Worm (Caenorhabditis elegans) whole organism, late embryonic: ENCODE results near the gene Y51H4A.13.
A peak's percentile ranks its signal among the peaks of the same experiment; 100 is the strongest.
"Not testable (repeated sequence)": the region's sequence is repeated elsewhere in the genome, so short reads cannot be mapped to it uniquely, and the experiment has no call there.

ENCODE experiments used
- K02D7.2 ChIP-seq: sonication (generic microtip); optimal IDR thresholded peaks from 2 replicates; lab custom pipeline; 2017; ENCODE audit warnings: mild to moderate bottlenecking, missing genetic modification characterization, missing compliant biosample characterization
- K09A11.1 ChIP-seq: sonication (generic microtip); optimal IDR thresholded peaks from 2 replicates; lab custom pipeline; 2017; ENCODE audit warnings: antibody characterized with exemption, mild to moderate bottlenecking, missing genetic modification characterization, missing compliant biosample characterization; ENCODE audit not compliant: insufficient read depth
- T23F11.4 ChIP-seq: fragments of 200-800 bp; sonication (Bioruptor generic); optimal IDR thresholded peaks from 2 replicates; lab custom pipeline; 2018; ENCODE audit warnings: mild to moderate bottlenecking, missing genetic modification characterization, missing compliant biosample characterization
- Y22D7AL.16 ChIP-seq: sonication (generic microtip); optimal IDR thresholded peaks from 2 replicates; lab custom pipeline; 2016; ENCODE audit warnings: missing genetic modification characterization, missing compliant biosample characterization
- ahr-1 ChIP-seq: sonication (generic microtip); optimal IDR thresholded peaks from 2 replicates; lab custom pipeline; 2016; ENCODE audit warnings: missing genetic modification characterization, missing compliant biosample characterization
- ceh-18 ChIP-seq: sonication (generic microtip); optimal IDR thresholded peaks from 2 replicates; lab custom pipeline; 2016; ENCODE audit warnings: missing genetic modification characterization, missing compliant biosample characterization
- ceh-2 ChIP-seq: sonication (generic microtip); optimal IDR thresholded peaks from 2 replicates; lab custom pipeline; 2016; ENCODE audit warnings: missing genotype, missing genetic modification characterization, missing compliant biosample characterization
- ceh-22 ChIP-seq: sonication (generic microtip); optimal IDR thresholded peaks from 2 replicates; lab custom pipeline; 2017; ENCODE audit warnings: missing biosample characterization, missing genetic modification characterization
- ceh-31 ChIP-seq: sonication (generic microtip); optimal IDR thresholded peaks from 2 replicates; lab custom pipeline; 2016; ENCODE audit warnings: missing genetic modification characterization, missing compliant biosample characterization
- ceh-34 ChIP-seq: sonication (generic microtip); optimal IDR thresholded peaks from 2 replicates; lab custom pipeline; 2016; ENCODE audit warnings: mild to moderate bottlenecking, missing genetic modification characterization, missing compliant biosample characterization
- ceh-45 ChIP-seq: fragments of 200-800 bp; sonication (Bioruptor generic); IDR thresholded peaks from 2 replicates; pipeline ENCODE4 v1.3.6; 2022; ENCODE audit warnings: missing genetic modification reagents, missing genetic modification characterization, missing compliant biosample characterization
- ceh-48 ChIP-seq: sonication (generic microtip); optimal IDR thresholded peaks from 2 replicates; lab custom pipeline; 2016; ENCODE audit warnings: missing genetic modification characterization, inconsistent platforms, missing compliant biosample characterization
- ceh-9 ChIP-seq: sonication (generic microtip); optimal IDR thresholded peaks from 2 replicates; lab custom pipeline; 2016; ENCODE audit warnings: mild to moderate bottlenecking, missing genetic modification characterization, inconsistent platforms, missing compliant biosample characterization
- che-1 ChIP-seq: sonication (generic microtip); optimal IDR thresholded peaks from 2 replicates; lab custom pipeline; 2016; ENCODE audit warnings: mild to moderate bottlenecking, missing genetic modification characterization, missing compliant biosample characterization
- dmd-4 ChIP-seq: sonication (generic microtip); optimal IDR thresholded peaks from 2 replicates; lab custom pipeline; 2016; ENCODE audit warnings: borderline replicate concordance, missing genetic modification characterization, missing compliant biosample characterization
- eyg-1 ChIP-seq: sonication (generic microtip); optimal IDR thresholded peaks from 2 replicates; lab custom pipeline; 2016; ENCODE audit warnings: missing genotype, missing genetic modification characterization, missing compliant biosample characterization
- fax-1 ChIP-seq: sonication (generic microtip); optimal IDR thresholded peaks from 2 replicates; lab custom pipeline; 2016; ENCODE audit warnings: missing genotype, missing genetic modification characterization, missing compliant biosample characterization
- fkh-10 ChIP-seq: fragments of 150-350 bp; optimal IDR thresholded peaks from 2 replicates; lab custom pipeline; 2014; ENCODE audit warnings: missing biosample characterization, missing genetic modification reagents, missing genetic modification characterization
- fkh-6 ChIP-seq: sonication (generic microtip); optimal IDR thresholded peaks from 2 replicates; lab custom pipeline; 2016; ENCODE audit warnings: missing genetic modification characterization, missing compliant biosample characterization
- hlh-13 ChIP-seq: fragments of 200-800 bp; sonication (Bioruptor generic); optimal IDR thresholded peaks from 2 replicates; lab custom pipeline; 2018; ENCODE audit warnings: mild to moderate bottlenecking, missing genetic modification characterization, missing compliant biosample characterization
- hlh-15 ChIP-seq: sonication (generic microtip); optimal IDR thresholded peaks from 2 replicates; lab custom pipeline; 2016; ENCODE audit warnings: missing genetic modification characterization, missing compliant biosample characterization
- hlh-8 ChIP-seq: sonication (generic microtip); optimal IDR thresholded peaks from 2 replicates; lab custom pipeline; 2016; ENCODE audit warnings: missing genotype, missing genetic modification characterization, missing compliant biosample characterization
- madf-2 ChIP-seq: sonication (generic microtip); optimal IDR thresholded peaks from 2 replicates; lab custom pipeline; 2017; ENCODE audit warnings: missing genetic modification characterization, missing compliant biosample characterization
- nfya-1 ChIP-seq: sonication (generic microtip); optimal IDR thresholded peaks from 2 replicates; lab custom pipeline; 2017; ENCODE audit warnings: missing genetic modification characterization, mild to moderate bottlenecking, missing compliant biosample characterization, antibody characterized with exemption, moderate library complexity
- odd-2 ChIP-seq: sonication (generic microtip); optimal IDR thresholded peaks from 2 replicates; lab custom pipeline; 2017; ENCODE audit warnings: antibody characterized with exemption, mild to moderate bottlenecking, missing genetic modification characterization, missing compliant biosample characterization
- pha-4 ChIP-seq: fragments of 150-350 bp; optimal IDR thresholded peaks from 2 replicates; lab custom pipeline; 2018; ENCODE audit warnings: missing biosample characterization, missing genetic modification reagents, missing genetic modification characterization
- pqm-1 ChIP-seq: sonication (generic microtip); optimal IDR thresholded peaks from 2 replicates; lab custom pipeline; 2016; ENCODE audit warnings: missing genetic modification characterization, missing compliant biosample characterization
- pros-1 ChIP-seq: fragments of 150-350 bp; optimal IDR thresholded peaks from 2 replicates; lab custom pipeline; 2014; ENCODE audit warnings: missing biosample characterization, missing genetic modification reagents, missing genetic modification characterization
- rnt-1 ChIP-seq: sonication (generic microtip); optimal IDR thresholded peaks from 2 replicates; lab custom pipeline; 2016; ENCODE audit warnings: missing genetic modification characterization, missing compliant biosample characterization
- sdc-2 ChIP-seq: sonication (generic microtip); optimal IDR thresholded peaks from 2 replicates; lab custom pipeline; 2016; ENCODE audit warnings: missing genotype, missing genetic modification characterization, missing compliant biosample characterization
- sox-4 ChIP-seq: sonication (generic microtip); optimal IDR thresholded peaks from 2 replicates; lab custom pipeline; 2017; ENCODE audit warnings: mild to moderate bottlenecking, missing genetic modification characterization, inconsistent platforms, missing compliant biosample characterization
- ttx-3 ChIP-seq: sonication (generic microtip); optimal IDR thresholded peaks from 2 replicates; lab custom pipeline; 2016; ENCODE audit warnings: missing genetic modification reagents, missing genetic modification characterization, missing compliant biosample characterization
- unc-3 ChIP-seq, 2 experiments: fragments of 200-800 bp in 1 of 2; sonication (Bioruptor generic) in 1 of 2; sonication (generic microtip) in 1 of 2; conservative IDR thresholded peaks in 1 of 2; optimal IDR thresholded peaks in 1 of 2; 2 replicates each; pipeline versions ENCODE4 v1.3.6 to Lab custom; 2016 to 2022; ENCODE audit warnings: missing compliant biosample characterization in 2 of 2, missing genetic modification characterization in 2 of 2, missing genetic modification reagents in 1 of 2
- unc-42 ChIP-seq: sonication (generic microtip); optimal IDR thresholded peaks from 2 replicates; lab custom pipeline; 2016; ENCODE audit warnings: missing genotype, missing genetic modification characterization, missing compliant biosample characterization
- ztf-16 ChIP-seq: sonication (generic microtip); optimal IDR thresholded peaks from 2 replicates; lab custom pipeline; 2017; ENCODE audit warnings: missing genetic modification characterization, missing compliant biosample characterization

Y51H4A.13 gene

ce11 chrIV:16656232-16656631 is 10.1 kb upstream of the Y51H4A.13 start, which contains the start of gene tsr-2 (continued):
- no peak for TF ChIP-seq hlh-15 (tag; lab: Kevin White, UChicago)
- TF ChIP-seq dmd-4: no peak
- peak; percentile 34 for TF ChIP-seq ceh-31 (tag; lab: Kevin White, UChicago)
- TF ChIP-seq fkh-6 (tag; lab: Kevin White, UChicago): no peak
- TF ChIP-seq pros-1 (tag; lab: Kevin White, UChicago): no peak
- TF ChIP-seq ceh-22 (tag; lab: Kevin White, UChicago): no peak
- no peak for TF ChIP-seq sdc-2 (tag; lab: Kevin White, UChicago)
- peak; percentile 73 for TF ChIP-seq rnt-1 (tag; lab: Kevin White, UChicago)
- no peak for TF ChIP-seq T23F11.4 (GFP tag; lab: Kevin White, UChicago)
- no peak for TF ChIP-seq ztf-16 (tag; lab: Kevin White, UChicago)
- TF ChIP-seq sox-4: no peak
- no peak for TF ChIP-seq unc-3 (GFP tag; conservative IDR thresholded peaks at IDR 0.05; lab: Robert Waterston, UW)
- TF ChIP-seq unc-3 (tag; optimal IDR thresholded peaks at IDR 0.05; lab: Kevin White, UChicago): no peak
- peak; percentile 17 for TF ChIP-seq unc-42 (tag; lab: Kevin White, UChicago)
- TF ChIP-seq ceh-34 (tag; lab: Kevin White, UChicago): peak; percentile 43
- peak; percentile 63 for TF ChIP-seq ceh-18 (tag; lab: Kevin White, UChicago)
- no peak for TF ChIP-seq ceh-2 (tag; lab: Kevin White, UChicago)
- TF ChIP-seq che-1: no peak
- no peak for TF ChIP-seq K09A11.1 (tag; lab: Kevin White, UChicago)
- no peak for TF ChIP-seq K02D7.2

ce11 chrIV:16655783-16656182 is 9.6 kb upstream of the Y51H4A.13 start, which contains the start of gene set-26:
Gene set-26, minus strand, starts transcription at chrIV:16655883.
- not testable (repeated sequence) for TF ChIP-seq ceh-48 (tag; lab: Kevin White, UChicago); odd-2 (tag; lab: Kevin White, UChicago); fkh-10 (GFP tag; lab: Kevin White, UChicago)

ce11 chrIV:16645492-16646191 is 531 bp downstream of the Y51H4A.13 start:
- TF ChIP-seq sox-4 (no peak), fax-1 (tag; lab: Kevin White, UChicago) (no peak), madf-2 (tag; lab: Kevin White, UChicago) (no peak), ceh-48 (tag; lab: Kevin White, UChicago) (peak; percentile 62), sdc-2 (tag; lab: Kevin White, UChicago) (no peak), ceh-18 (tag; lab: Kevin White, UChicago) (no peak), hlh-8 (no peak), ceh-45 (no peak), K02D7.2 (no peak)

- TF ChIP-seq ceh-48 (tag; lab: Kevin White, UChicago) (peak; percentile 81), ttx-3 (tag; lab: Kevin White, UChicago) (no peak)
These were observed 2.4 kb downstream of the Y51H4A.13 start for ce11 chrIV:16643782-16644181.

- TF ChIP-seq hlh-8 (no peak), ahr-1 (tag; lab: Kevin White, UChicago) (no peak), nfya-1 (tag; lab: Kevin White, UChicago) (no peak), fkh-10 (GFP tag; lab: Kevin White, UChicago) (no peak), T23F11.4 (GFP tag; lab: Kevin White, UChicago) (no peak), pqm-1 (tag; lab: Kevin White, UChicago) (no peak), pha-4 (tag; lab: Kevin White, UChicago) (no peak), pros-1 (tag; lab: Kevin White, UChicago) (no peak), hlh-13 (no peak), eyg-1 (tag; lab: Kevin White, UChicago) (no peak), ceh-9 (no peak), ceh-2 (tag; lab: Kevin White, UChicago) (no peak), ttx-3 (tag; lab: Kevin White, UChicago) (no peak), Y22D7AL.16 (tag; lab: Kevin White, UChicago) (no peak), sox-4 (no peak), K02D7.2 (no peak)
These were observed 15.6 kb downstream of the Y51H4A.13 start, which contains the start of gene fipr-27 for ce11 chrIV:16630622-16631021. Gene fipr-27, plus strand, starts transcription at chrIV:16630922.
